Worm (Caenorhabditis elegans) whole organism, midembryonic: Measurements from ENCODE around the gene his-70.
A peak's percentile ranks its signal among the peaks of the same experiment; 100 is the strongest.

Experiments
- T22C8.4 ChIP-seq: fragments of 200-800 bp; sonication (Bioruptor generic); IDR thresholded peaks from 2 replicates; pipeline ENCODE4 v1.3.6; 2022; ENCODE audit warnings: missing genetic modification characterization, missing compliant biosample characterization
- cog-1 ChIP-seq: sonication (generic microtip); optimal IDR thresholded peaks from 2 replicates; lab custom pipeline; 2016; ENCODE audit warnings: missing genetic modification characterization, missing compliant biosample characterization
- flt-1 ChIP-seq: fragments of 200-800 bp; sonication (Bioruptor generic); IDR thresholded peaks from 2 replicates; pipeline ENCODE4 v1.3.6; 2022; ENCODE audit warnings: missing genetic modification characterization, missing compliant biosample characterization
- klf-2 ChIP-seq: fragments of 200-800 bp; sonication (Bioruptor generic); conservative IDR thresholded peaks from 2 replicates; pipeline ENCODE4 v1.3.6; 2022; ENCODE audit warnings: missing genetic modification reagents, missing genetic modification characterization, missing compliant biosample characterization
- med-1 ChIP-seq: sonication (generic microtip); optimal IDR thresholded peaks from 2 replicates; lab custom pipeline; 2017; ENCODE audit warnings: missing genetic modification characterization, mild to moderate bottlenecking, missing compliant biosample characterization, antibody characterized with exemption, missing genetic modification reagents; ENCODE audit not compliant: insufficient read depth
- ref-1 ChIP-seq: fragments of 200-800 bp; sonication (Bioruptor generic); conservative IDR thresholded peaks from 2 replicates; pipeline ENCODE4 v1.3.6; 2022; ENCODE audit warnings: missing genetic modification reagents, missing genetic modification characterization, missing compliant biosample characterization
- tab-1 ChIP-seq: fragments of 200-800 bp; sonication (Bioruptor generic); IDR thresholded peaks from 2 replicates; pipeline ENCODE4 v1.3.6; 2022; ENCODE audit warnings: missing genetic modification characterization, missing compliant biosample characterization
- ztf-23 ChIP-seq: fragments of 200-800 bp; sonication (Bioruptor generic); IDR thresholded peaks from 2 replicates; pipeline ENCODE4 v1.3.6; 2022; ENCODE audit warnings: missing genetic modification reagents, missing genetic modification characterization, missing compliant biosample characterization
- ztf-29 ChIP-seq: fragments of 200-800 bp; sonication (Bioruptor generic); IDR thresholded peaks from 2 replicates; pipeline ENCODE4 v1.3.6; 2022; ENCODE audit warnings: missing genetic modification reagents, missing genetic modification characterization, missing compliant biosample characterization

The his-70 gene

DNA sequence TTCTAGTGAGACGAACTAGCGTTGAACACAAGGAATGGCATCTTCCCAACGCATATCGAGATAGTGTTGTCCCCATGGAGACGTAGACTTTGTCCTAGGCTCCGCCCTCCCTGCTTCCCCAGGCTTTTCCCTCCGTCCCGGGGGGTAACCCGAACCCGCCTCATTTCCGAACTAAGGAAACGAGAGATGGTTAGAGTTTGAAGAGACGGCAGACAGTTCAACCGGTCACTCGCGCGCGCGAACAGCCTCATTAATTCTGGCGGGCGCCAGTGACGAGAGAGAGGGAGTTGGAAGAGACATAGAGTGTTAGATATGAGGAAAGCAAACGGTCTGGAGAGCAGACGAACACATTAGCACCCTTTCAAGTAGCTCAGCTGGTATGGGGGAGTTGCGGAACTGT, 22.6 kb downstream of the his-70 start:
- no peak for TF ChIP-seq tab-1 (GFP tag; lab: Robert Waterston, UW)
- no peak for TF ChIP-seq klf-2
- no peak for TF ChIP-seq cog-1 (tag; lab: Kevin White, UChicago)
- no peak for TF ChIP-seq flt-1 (GFP tag; lab: Robert Waterston, UW)
- TF ChIP-seq med-1 (GFP tag; lab: Kevin White, UChicago): no peak
- no peak for TF ChIP-seq ztf-23 (GFP tag; lab: Robert Waterston, UW)
- no peak for TF ChIP-seq ztf-29 (GFP tag; lab: Robert Waterston, UW)
- no peak for TF ChIP-seq T22C8.4 (GFP tag; lab: Robert Waterston, UW)
- no peak for TF ChIP-seq ref-1 (GFP tag; lab: Robert Waterston, UW)

DNA sequence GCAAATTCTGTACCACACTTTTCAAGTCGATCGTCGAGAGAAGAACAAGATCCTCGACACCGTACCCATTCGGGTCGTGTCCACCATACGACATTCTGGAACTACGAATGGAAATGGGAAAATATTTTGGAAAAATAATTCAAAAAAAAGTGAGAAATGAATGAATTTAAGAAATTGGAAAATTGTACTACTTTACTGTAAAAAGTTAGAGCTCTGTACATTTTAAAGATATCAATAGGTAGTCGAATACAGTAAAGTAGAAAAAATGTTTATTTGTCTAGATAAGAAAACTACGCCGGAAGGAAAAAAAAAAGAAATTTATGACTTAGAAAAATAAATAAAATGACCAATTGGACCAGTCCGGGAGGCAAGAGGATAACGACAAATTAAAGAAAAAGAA, 23.2 kb downstream of the his-70 start, which contains the start of gene hum-5:
hum-5 (minus strand) TSS at position 101 of the 400 bp plus-strand sequence.
- TF ChIP-seq ztf-23 (GFP tag; lab: Robert Waterston, UW) (no peak), tab-1 (GFP tag; lab: Robert Waterston, UW) (no peak)

DNA sequence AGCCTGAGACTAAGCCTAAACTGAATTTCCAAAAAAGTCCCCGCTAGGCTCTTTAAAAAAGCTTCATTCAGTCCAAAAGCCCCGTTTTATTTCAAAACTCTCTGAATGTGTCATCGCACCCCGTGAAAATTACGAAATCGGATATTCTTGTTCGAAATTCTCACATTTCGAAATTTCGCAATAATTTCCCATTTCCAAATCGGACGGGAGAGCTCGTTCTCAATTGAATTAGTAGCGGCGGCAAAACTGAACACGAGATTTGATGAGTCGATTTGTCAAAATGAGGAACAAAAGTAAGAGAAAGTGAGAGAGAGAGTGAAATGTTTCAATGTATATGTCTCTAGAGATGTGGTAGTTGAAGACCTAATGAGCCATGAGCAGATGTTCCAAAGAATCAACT, 24.9 kb downstream of the his-70 start:
- TF ChIP-seq klf-2 (no peak), ref-1 (GFP tag; lab: Robert Waterston, UW) (no peak), tab-1 (GFP tag; lab: Robert Waterston, UW) (no peak), ztf-29 (GFP tag; lab: Robert Waterston, UW) (no peak), flt-1 (GFP tag; lab: Robert Waterston, UW) (no peak), med-1 (GFP tag; lab: Kevin White, UChicago) (no peak), cog-1 (tag; lab: Kevin White, UChicago) (no peak), ztf-23 (GFP tag; lab: Robert Waterston, UW) (no peak), T22C8.4 (GFP tag; lab: Robert Waterston, UW) (no peak)

DNA sequence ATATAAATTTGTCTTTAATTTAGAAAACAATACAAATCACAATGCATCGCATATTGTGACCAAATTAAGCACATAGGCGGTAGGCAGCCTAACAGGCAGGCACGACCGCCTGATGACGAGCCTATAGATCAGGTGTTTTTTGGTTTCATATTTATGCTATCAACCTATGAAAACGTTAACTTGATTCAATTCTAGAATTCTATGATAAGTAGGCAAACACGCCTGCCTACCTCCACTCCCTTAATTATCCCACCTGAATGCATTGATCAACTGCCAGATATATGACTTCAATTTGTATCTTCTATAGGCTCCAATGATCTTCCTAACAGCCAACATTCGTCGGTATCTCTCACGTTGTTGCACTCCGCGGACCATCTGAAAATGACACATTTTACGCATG, 29.1 kb downstream of the his-70 start:
- no peak for TF ChIP-seq ref-1 (GFP tag; lab: Robert Waterston, UW)
- no peak for TF ChIP-seq T22C8.4 (GFP tag; lab: Robert Waterston, UW)
- TF ChIP-seq flt-1 (GFP tag; lab: Robert Waterston, UW): no peak
- TF ChIP-seq ztf-29 (GFP tag; lab: Robert Waterston, UW): no peak
- TF ChIP-seq klf-2: no peak
- TF ChIP-seq ztf-23 (GFP tag; lab: Robert Waterston, UW): no peak
- no peak for TF ChIP-seq med-1 (GFP tag; lab: Kevin White, UChicago)
- no peak for TF ChIP-seq cog-1 (tag; lab: Kevin White, UChicago)
- no peak for TF ChIP-seq tab-1 (GFP tag; lab: Robert Waterston, UW)

DNA sequence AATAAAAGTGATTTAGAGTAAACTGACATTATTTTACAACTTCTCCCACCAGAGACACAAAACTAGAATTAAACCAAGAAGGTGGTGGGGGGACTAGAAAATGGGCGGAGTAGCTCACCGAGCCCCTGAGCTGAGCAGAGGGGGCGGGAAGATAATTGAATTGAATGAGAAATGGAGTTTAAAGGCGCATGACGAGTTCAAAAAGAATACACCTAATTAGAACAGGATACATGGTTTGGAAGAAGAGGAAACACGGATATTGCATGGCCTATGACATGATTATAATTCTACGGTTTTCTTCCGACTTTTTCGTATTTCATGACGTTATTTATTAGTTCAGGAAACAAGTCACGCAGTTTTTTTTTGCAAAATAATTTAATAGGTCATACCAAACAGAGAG, 31.9 kb downstream of the his-70 start, which contains the start of gene T02C12.5:
T02C12.5 (minus strand) TSS at position 101 of the 400 bp plus-strand sequence.
- no peak for TF ChIP-seq tab-1 (GFP tag; lab: Robert Waterston, UW)
- TF ChIP-seq ztf-29 (GFP tag; lab: Robert Waterston, UW): no peak
- TF ChIP-seq cog-1 (tag; lab: Kevin White, UChicago): no peak
- no peak for TF ChIP-seq flt-1 (GFP tag; lab: Robert Waterston, UW)
- TF ChIP-seq ztf-23 (GFP tag; lab: Robert Waterston, UW): no peak

DNA sequence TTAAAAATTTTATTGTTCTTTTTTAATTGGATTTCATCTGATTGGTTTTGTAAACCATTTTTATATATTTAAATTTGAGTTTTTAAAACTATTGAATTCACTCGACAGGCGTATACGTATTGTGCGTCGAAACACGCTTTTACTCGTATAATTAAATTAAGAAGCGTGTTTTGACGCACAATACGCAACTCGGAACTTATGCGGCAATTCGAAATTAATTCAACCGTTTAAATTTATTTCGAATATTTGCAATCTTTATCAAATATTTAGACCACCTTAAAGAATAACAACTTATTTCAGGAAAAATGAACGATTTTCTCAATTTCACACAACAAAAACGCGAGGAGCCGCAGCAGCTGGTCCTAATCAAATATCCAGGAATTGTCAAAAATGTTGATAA, 38.1 kb downstream of the his-70 start, which contains the start of gene tftc-5:
tftc-5 (plus strand) TSS at position 301 of the 400 bp plus-strand sequence.
- TF ChIP-seq ztf-23 (GFP tag; lab: Robert Waterston, UW): no peak
- TF ChIP-seq cog-1 (tag; lab: Kevin White, UChicago): no peak
- TF ChIP-seq klf-2: no peak
- no peak for TF ChIP-seq ref-1 (GFP tag; lab: Robert Waterston, UW)
- no peak for TF ChIP-seq tab-1 (GFP tag; lab: Robert Waterston, UW)
- no peak for TF ChIP-seq ztf-29 (GFP tag; lab: Robert Waterston, UW)
- TF ChIP-seq T22C8.4 (GFP tag; lab: Robert Waterston, UW): no peak
- TF ChIP-seq flt-1 (GFP tag; lab: Robert Waterston, UW): no peak

DNA sequence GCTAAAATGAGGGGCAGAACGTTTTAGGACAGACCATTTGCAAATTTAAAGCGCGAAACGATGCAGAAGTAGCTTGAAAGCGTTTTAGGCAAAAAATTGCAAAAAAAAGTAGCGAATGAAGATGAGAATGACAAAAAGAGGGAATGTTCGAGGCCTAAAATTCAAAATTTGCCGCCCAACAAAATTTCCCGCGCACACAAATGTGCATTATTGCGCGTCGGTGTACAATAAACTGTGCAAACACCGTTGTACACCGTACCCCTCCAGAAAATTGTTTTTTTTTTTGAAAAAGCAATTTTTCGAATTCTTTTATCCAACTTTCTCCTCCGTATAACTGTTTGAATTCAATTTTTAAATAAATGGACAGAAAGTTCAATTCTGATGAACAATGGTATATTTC, 40.1 kb downstream of the his-70 start, which contains the start of gene snpc-3.4:
snpc-3.4 (plus strand) TSS at position 237 of the 400 bp plus-strand sequence.
- peak; percentile 10 for TF ChIP-seq cog-1 (tag; lab: Kevin White, UChicago)
- no peak for TF ChIP-seq klf-2
- no peak for TF ChIP-seq flt-1 (GFP tag; lab: Robert Waterston, UW)
- peak; percentile 21 for TF ChIP-seq med-1 (GFP tag; lab: Kevin White, UChicago)

DNA sequence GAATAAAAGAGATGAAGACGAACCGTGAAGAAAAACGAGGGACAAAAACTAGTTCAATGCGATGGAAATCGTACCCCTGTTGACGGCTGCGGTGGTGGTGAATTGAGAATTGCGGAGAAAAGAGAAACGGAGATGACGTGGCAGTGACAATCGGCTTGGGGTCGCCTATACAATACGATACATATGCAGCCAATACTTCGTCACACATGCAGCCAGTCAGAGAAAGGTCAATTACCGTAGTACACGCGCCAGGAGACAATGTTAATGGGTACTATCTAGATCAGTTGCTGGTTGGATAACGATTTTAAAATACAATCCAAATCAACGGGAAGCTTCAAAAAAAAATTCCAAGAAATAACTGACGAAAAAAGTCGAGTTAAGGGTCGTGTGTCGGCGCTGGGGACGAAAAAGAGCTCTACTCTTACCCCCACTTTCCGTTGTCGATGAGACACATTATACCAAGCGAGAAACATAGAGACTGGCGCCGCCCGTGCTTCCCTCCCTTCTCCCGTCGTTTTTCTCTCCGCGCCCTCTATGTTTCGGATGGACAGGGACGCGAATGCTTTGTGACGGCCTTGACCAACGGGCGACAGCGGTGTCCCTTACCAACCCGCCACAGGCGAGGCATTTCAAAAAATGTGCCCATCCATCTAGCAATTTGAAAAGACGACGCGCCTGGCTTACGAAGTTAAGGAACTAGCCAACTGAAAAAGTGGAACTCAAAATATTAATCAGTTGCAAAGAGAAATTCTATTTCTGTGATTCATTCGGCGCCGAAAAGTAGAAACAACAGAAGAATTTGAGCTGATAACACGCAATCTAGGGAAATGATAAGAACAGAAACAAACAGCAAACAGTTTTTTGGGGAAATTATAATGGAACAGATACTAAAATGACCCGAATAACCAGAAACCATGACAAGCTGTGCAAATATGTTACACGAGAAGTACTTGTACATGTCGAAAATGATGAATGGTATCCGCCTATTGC, 41.0 kb downstream of the his-70 start:
- no peak for TF ChIP-seq ztf-29 (GFP tag; lab: Robert Waterston, UW)
- no peak for TF ChIP-seq klf-2
- no peak for TF ChIP-seq cog-1 (tag; lab: Kevin White, UChicago)
- TF ChIP-seq ztf-23 (GFP tag; lab: Robert Waterston, UW): no peak
- no peak for TF ChIP-seq tab-1 (GFP tag; lab: Robert Waterston, UW)
- no peak for TF ChIP-seq T22C8.4 (GFP tag; lab: Robert Waterston, UW)
- TF ChIP-seq flt-1 (GFP tag; lab: Robert Waterston, UW): no peak
- TF ChIP-seq ref-1 (GFP tag; lab: Robert Waterston, UW): no peak
- no peak for TF ChIP-seq med-1 (GFP tag; lab: Kevin White, UChicago)

DNA sequence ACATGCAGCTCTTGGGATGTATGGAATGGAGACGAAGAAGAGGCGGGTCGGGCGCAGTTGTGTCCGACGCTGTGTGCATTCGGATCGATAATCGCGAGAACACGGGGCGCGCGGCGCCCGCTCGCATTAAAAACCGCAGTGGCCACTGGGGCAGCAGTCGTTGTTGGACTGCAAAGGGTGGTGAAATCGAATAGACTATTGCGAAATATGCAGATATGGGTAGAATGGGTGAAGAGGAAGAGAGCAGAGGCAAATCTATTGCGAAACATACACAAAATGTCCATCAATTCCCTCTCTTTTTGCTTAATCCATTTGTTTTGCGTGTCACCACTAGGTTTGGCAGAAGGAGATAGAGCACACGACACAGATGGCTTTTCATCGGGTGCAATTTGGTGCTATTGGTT, 41.8 kb downstream of the his-70 start:
- no peak for TF ChIP-seq flt-1 (GFP tag; lab: Robert Waterston, UW)
- no peak for TF ChIP-seq T22C8.4 (GFP tag; lab: Robert Waterston, UW)
- TF ChIP-seq med-1 (GFP tag; lab: Kevin White, UChicago): no peak
- TF ChIP-seq ztf-23 (GFP tag; lab: Robert Waterston, UW): 0 out of 2 replicates have a peak, but pooled peaks have one; percentile 59
- no peak for TF ChIP-seq cog-1 (tag; lab: Kevin White, UChicago)
